Worm (Caenorhabditis elegans) whole organism, L4 larva: ENCODE data around the gene elli-1.
A peak's percentile ranks its signal among the peaks of the same experiment; 100 is the strongest.

Source experiments
- F10B5.3 ChIP-seq: sonication (generic microtip); optimal IDR thresholded peaks from 2 replicates; lab custom pipeline; 2016; ENCODE audit warnings: mild to moderate bottlenecking, missing genetic modification characterization, missing compliant biosample characterization
- F26F4.8 ChIP-seq: fragments of 200-800 bp; sonication (Bioruptor generic); conservative IDR thresholded peaks from 2 replicates; pipeline ENCODE4 v1.3.6; 2022; ENCODE audit warnings: missing genetic modification characterization, missing compliant biosample characterization
- F37D6.2 ChIP-seq: sonication (generic microtip); optimal IDR thresholded peaks from 2 replicates; lab custom pipeline; 2016; ENCODE audit warnings: mild to moderate bottlenecking, missing genetic modification characterization, missing compliant biosample characterization
- F44E2.7 ChIP-seq: fragments of 200-800 bp; sonication (Bioruptor generic); IDR thresholded peaks from 2 replicates; pipeline ENCODE4 v2.1.2; 2022; ENCODE audit warnings: missing genetic modification characterization, missing compliant biosample characterization
- T26A8.4 ChIP-seq: fragments of 200-800 bp; sonication (Bioruptor generic); IDR thresholded peaks from 2 replicates; pipeline ENCODE4 v1.3.6; 2022; ENCODE audit warnings: missing genetic modification characterization, missing compliant biosample characterization
- Y105C5A.15 ChIP-seq: fragments of 200-800 bp; sonication (Bioruptor generic); IDR thresholded peaks from 2 replicates; pipeline ENCODE4 v1.3.6; 2022; ENCODE audit warnings: missing genetic modification characterization, missing compliant biosample characterization
- Y48G9A.11 ChIP-seq: fragments of 200-800 bp; sonication (Bioruptor generic); IDR thresholded peaks from 2 replicates; pipeline ENCODE4 v1.3.6; 2022; ENCODE audit warnings: missing genetic modification reagents, missing genetic modification characterization, missing compliant biosample characterization
- ZK337.2 ChIP-seq: fragments of 200-800 bp; sonication (Bioruptor generic); IDR thresholded peaks from 2 replicates; pipeline ENCODE4 v1.3.6; 2022; ENCODE audit warnings: missing genetic modification reagents, missing genetic modification characterization, missing compliant biosample characterization
- aha-1 ChIP-seq: fragments of 150-350 bp; peaks from one replicate; lab custom pipeline; 2014; ENCODE audit warnings: missing biosample characterization, missing genetic modification characterization
- aly-2 ChIP-seq: sonication (generic microtip); optimal IDR thresholded peaks from 2 replicates; lab custom pipeline; 2018; ENCODE audit warnings: missing biosample characterization, missing genetic modification characterization
- attf-4 ChIP-seq: sonication (generic microtip); optimal IDR thresholded peaks from 3 replicates; lab custom pipeline; 2017; ENCODE audit warnings: missing biosample characterization, missing genetic modification characterization
- ceh-28 ChIP-seq: fragments of 150-350 bp; optimal IDR thresholded peaks from 2 replicates; lab custom pipeline; 2014; ENCODE audit warnings: missing biosample characterization, missing genetic modification reagents, missing genetic modification characterization
- ctbp-1 ChIP-seq: fragments of 200-800 bp; sonication (Bioruptor generic); IDR thresholded peaks from 2 replicates; pipeline ENCODE4 v1.3.6; 2022; ENCODE audit warnings: missing genetic modification reagents, missing genetic modification characterization, missing compliant biosample characterization
- dmd-6 ChIP-seq: fragments of 200-800 bp; sonication (Bioruptor generic); IDR thresholded peaks from 2 replicates; pipeline ENCODE4 v1.3.6; 2022; ENCODE audit warnings: missing genetic modification reagents, missing genetic modification characterization, missing compliant biosample characterization
- dmd-8 ChIP-seq: fragments of 200-800 bp; sonication (Bioruptor generic); IDR thresholded peaks from 2 replicates; pipeline ENCODE4 v1.3.6; 2022; ENCODE audit warnings: missing genetic modification characterization, missing compliant biosample characterization
- duxl-1 ChIP-seq: sonication (generic microtip); optimal IDR thresholded peaks from 2 replicates; lab custom pipeline; 2016; ENCODE audit warnings: mild to moderate bottlenecking, missing genetic modification characterization, moderate library complexity, missing compliant biosample characterization; ENCODE audit not compliant: poor library complexity
- egl-27 ChIP-seq: sonication (generic microtip); optimal IDR thresholded peaks from 3 replicates; lab custom pipeline; 2017; ENCODE audit warnings: missing biosample characterization, missing genetic modification reagents, missing genetic modification characterization
- egl-43 ChIP-seq: fragments of 200-800 bp; sonication (Bioruptor generic); IDR thresholded peaks from 2 replicates; pipeline ENCODE4 v1.3.6; 2022; ENCODE audit warnings: missing genetic modification reagents, missing genetic modification characterization, missing compliant biosample characterization
- hlh-30 ChIP-seq: sonication (generic microtip); optimal IDR thresholded peaks from 2 replicates; lab custom pipeline; 2017; ENCODE audit warnings: antibody characterized with exemption, mild to moderate bottlenecking, missing genetic modification characterization, missing compliant biosample characterization; ENCODE audit not compliant: insufficient read depth
- hmg-1.1 ChIP-seq: fragments of 200-800 bp; sonication (Bioruptor generic); IDR thresholded peaks from 2 replicates; pipeline ENCODE4 v1.3.6; 2022; ENCODE audit warnings: missing genetic modification reagents, missing genetic modification characterization, missing compliant biosample characterization
- lim-7 ChIP-seq: fragments of 200-800 bp; sonication (Bioruptor generic); IDR thresholded peaks from 2 replicates; pipeline ENCODE4 v1.3.6; 2022; ENCODE audit warnings: missing genetic modification characterization, missing compliant biosample characterization
- lin-13 ChIP-seq: fragments of 150-350 bp; optimal IDR thresholded peaks from 2 replicates; lab custom pipeline; 2014; ENCODE audit warnings: missing biosample characterization, missing genetic modification reagents, missing genetic modification characterization
- lin-15B ChIP-seq: fragments of 150-350 bp; sonication (generic microtip); optimal IDR thresholded peaks from 3 replicates; lab custom pipeline; 2014; ENCODE audit warnings: missing biosample characterization, missing genetic modification characterization
- lin-39 ChIP-seq: fragments of 150-350 bp; optimal IDR thresholded peaks from 2 replicates; lab custom pipeline; 2014; ENCODE audit warnings: missing biosample characterization, missing genetic modification reagents, missing genetic modification characterization
- lir-3 ChIP-seq: sonication (generic microtip); optimal IDR thresholded peaks from 2 replicates; lab custom pipeline; 2016; ENCODE audit warnings: mild to moderate bottlenecking, missing genetic modification characterization, missing compliant biosample characterization
- mdl-1 ChIP-seq, 2 experiments: fragments of 150-350 bp in 1 of 2; sonication (generic microtip) in 1 of 2; optimal IDR thresholded peaks; 2 replicates each; lab custom pipeline; 2014 to 2017; ENCODE audit warnings: missing biosample characterization in 2 of 2, missing genetic modification characterization in 2 of 2
- mep-1 ChIP-seq: fragments of 150-350 bp; sonication (generic microtip); optimal IDR thresholded peaks from 3 replicates; lab custom pipeline; 2014; ENCODE audit warnings: missing biosample characterization, missing genetic modification characterization
- mxl-3 ChIP-seq: fragments of 200-800 bp; sonication (Bioruptor generic); optimal IDR thresholded peaks from 2 replicates; lab custom pipeline; 2018; ENCODE audit warnings: mild to moderate bottlenecking, missing genetic modification characterization, missing compliant biosample characterization
- nhr-11 ChIP-seq: fragments of 150-350 bp; optimal IDR thresholded peaks from 2 replicates; lab custom pipeline; 2014; ENCODE audit warnings: missing biosample characterization, missing genetic modification characterization
- nhr-237 ChIP-seq: sonication (generic microtip); optimal IDR thresholded peaks from 2 replicates; lab custom pipeline; 2017; ENCODE audit warnings: missing biosample characterization, missing genetic modification characterization
- nhr-28 ChIP-seq: fragments of 150-350 bp; optimal IDR thresholded peaks from 2 replicates; lab custom pipeline; 2014; ENCODE audit warnings: missing biosample characterization, missing genetic modification characterization
- nhr-41 ChIP-seq: fragments of 200-800 bp; sonication (Bioruptor generic); IDR thresholded peaks from 2 replicates; pipeline ENCODE4 v1.3.6; 2022; ENCODE audit warnings: missing genetic modification reagents, missing genetic modification characterization, missing compliant biosample characterization
- nhr-77 ChIP-seq: fragments of 150-350 bp; optimal IDR thresholded peaks from 2 replicates; lab custom pipeline; 2014; ENCODE audit warnings: missing biosample characterization, missing genetic modification characterization
- pha-4 ChIP-seq, 2 experiments: fragments of 150-350 bp in 1 of 2; fragments of 200-800 bp in 1 of 2; sonication (Bioruptor generic) in 1 of 2; IDR thresholded peaks in 1 of 2; optimal IDR thresholded peaks in 1 of 2; 2 replicates each; pipeline versions ENCODE4 v1.3.6 to Lab custom; 2014 to 2022; ENCODE audit warnings: missing genetic modification characterization in 2 of 2, missing genetic modification reagents in 2 of 2, missing biosample characterization in 1 of 2, missing compliant biosample characterization in 1 of 2
- pqm-1 ChIP-seq: sonication (generic microtip); optimal IDR thresholded peaks from 2 replicates; lab custom pipeline; 2017; ENCODE audit warnings: missing biosample characterization, missing genetic modification characterization
- snpc-1.2 ChIP-seq: fragments of 200-800 bp; sonication (Bioruptor generic); IDR thresholded peaks from 2 replicates; pipeline ENCODE4 v1.3.6; 2022; ENCODE audit warnings: missing genetic modification reagents, missing genetic modification characterization, missing compliant biosample characterization
- unc-130 ChIP-seq: sonication (generic microtip); optimal IDR thresholded peaks from 2 replicates; lab custom pipeline; 2016; ENCODE audit warnings: missing genetic modification reagents, missing genetic modification characterization, missing compliant biosample characterization
- unc-62 ChIP-seq, 3 experiments: fragments of 150-350 bp in 1 of 3; sonication (generic microtip); optimal IDR thresholded peaks in 2 of 3; peaks in 1 of 3; 1 replicate in 1 of 3; 2 replicates in 2 of 3; lab custom pipeline; 2014 to 2017; ENCODE audit warnings: missing biosample characterization in 3 of 3, missing genetic modification characterization in 3 of 3, missing genetic modification reagents in 3 of 3, missing genotype in 1 of 3
- zfp-3 ChIP-seq: fragments of 200-800 bp; sonication (Bioruptor generic); conservative IDR thresholded peaks from 2 replicates; pipeline ENCODE4 v1.3.6; 2022; ENCODE audit warnings: missing genetic modification reagents, missing genetic modification characterization, missing compliant biosample characterization
- ztf-11 ChIP-seq: fragments of 150-350 bp; optimal IDR thresholded peaks from 2 replicates; lab custom pipeline; 2014; ENCODE audit warnings: missing biosample characterization, missing genetic modification characterization
- ztf-7 ChIP-seq: fragments of 150-350 bp; optimal IDR thresholded peaks from 2 replicates; lab custom pipeline; 2014; ENCODE audit warnings: missing biosample characterization, missing genetic modification characterization

elli-1 gene

ce11 chrIV:8754146-8754545, 481 bp downstream of the elli-1 start:
- TF ChIP-seq unc-130 (no peak), egl-43 (no peak), dmd-6 (GFP tag; lab: Robert Waterston, UW) (no peak), snpc-1.2 (GFP tag; lab: Robert Waterston, UW) (0 out of 2 replicates have a peak, but pooled peaks have one; percentile 6), lin-13 (no peak), F44E2.7 (GFP tag; lab: Robert Waterston, UW) (no peak)

- no peak for TF ChIP-seq nhr-28
- TF ChIP-seq snpc-1.2 (GFP tag; lab: Robert Waterston, UW): peak; percentile 34; the same call in 1 of the 2 replicates
These were observed 2.1 kb downstream of the elli-1 start for ce11 chrIV:8752492-8752891.

ce11 chrIV:8748967-8749366, 5.7 kb downstream of the elli-1 start:
- TF ChIP-seq Y48G9A.11 (no peak), nhr-77 (no peak), lir-3 (tag; lab: Kevin White, UChicago) (no peak), unc-62 (GFP tag; optimal IDR thresholded peaks at IDR 0.05 in 1 of 2; lab: Kevin White, UChicago) (no peak), unc-62 (tag; optimal IDR thresholded peaks at IDR 0.05; lab: Kevin White, UChicago) (no peak), lin-15B (tag; lab: Kevin White, UChicago) (no peak), T26A8.4 (GFP tag; lab: Robert Waterston, UW) (no peak), hlh-30 (tag; lab: Kevin White, UChicago) (no peak), Y105C5A.15 (GFP tag; lab: Robert Waterston, UW) (no peak), mdl-1 (tag; optimal IDR thresholded peaks at IDR 0.05; lab: Kevin White, UChicago) (no peak), mxl-3 (GFP tag; lab: Kevin White, UChicago) (no peak), lim-7 (GFP tag; lab: Robert Waterston, UW) (no peak), aly-2 (tag; lab: Kevin White, UChicago) (no peak), dmd-8 (GFP tag; lab: Robert Waterston, UW) (no peak)
- TF ChIP-seq, all 104 proteins: peak for 0

ce11 chrIV:8745591-8746302, 8.9 kb downstream of the elli-1 start, which contains the start of the genes F20C5.7 and parg-1:
F20C5.7 (minus strand) TSS chrIV:8745691.
parg-1 (plus strand) TSS chrIV:8746252.
- no peak for TF ChIP-seq nhr-11 (tag; lab: Kevin White, UChicago)
- no peak for TF ChIP-seq attf-4 (tag; lab: Kevin White, UChicago)
- TF ChIP-seq nhr-41: no peak
- no peak for TF ChIP-seq egl-27 (tag; lab: Kevin White, UChicago)
- TF ChIP-seq lin-39: no peak
- TF ChIP-seq zfp-3: no peak
- TF ChIP-seq duxl-1: no peak
- TF ChIP-seq ZK337.2 (GFP tag; lab: Robert Waterston, UW): no peak
- TF ChIP-seq F26F4.8 (GFP tag; lab: Robert Waterston, UW): no peak
- no peak for TF ChIP-seq pqm-1 (tag; lab: Kevin White, UChicago)
- TF ChIP-seq, all 104 proteins: peak for 0

ce11 chrIV:8743654-8744332, 10.8 kb downstream of the elli-1 start, which contains the start of gene F21D5.7:
F21D5.7 (minus strand) TSS chrIV:8743704.
- TF ChIP-seq nhr-28 (peak; percentile 56), pha-4 (GFP tag; IDR thresholded peaks at IDR 0.05; lab: Robert Waterston, UW) (peak; percentile 52; the same call in 1 of the 2 replicates), pha-4 (tag; optimal IDR thresholded peaks at IDR 0.05; lab: Kevin White, UChicago) (peak; percentile 80), F37D6.2 (tag; lab: Kevin White, UChicago) (peak; percentile 22), mep-1 (tag; lab: Kevin White, UChicago) (peak; percentile 80), lin-15B (tag; lab: Kevin White, UChicago) (no peak), pqm-1 (tag; lab: Kevin White, UChicago) (no peak), nhr-237 (no peak), unc-62 (GFP tag; optimal IDR thresholded peaks at IDR 0.05 in 1 of 2; lab: Kevin White, UChicago) (peak in 1 of 2 experiments; percentile 51), unc-62 (tag; optimal IDR thresholded peaks at IDR 0.05; lab: Kevin White, UChicago) (no peak), F10B5.3 (tag; lab: Kevin White, UChicago) (no peak), aha-1 (tag; lab: Kevin White, UChicago) (peak; percentile 76), ceh-28 (tag; lab: Kevin White, UChicago) (peak; percentile 33), lin-13 (peak; percentile 35), hlh-30 (tag; lab: Kevin White, UChicago) (peak; percentile 90), ztf-11 (tag; lab: Kevin White, UChicago) (no peak), ztf-7 (tag; lab: Kevin White, UChicago) (peak; percentile 72), hmg-1.1 (GFP tag; lab: Robert Waterston, UW) (peak; percentile 34; the same call in 1 of the 2 replicates), duxl-1 (peak; percentile 72), ctbp-1 (GFP tag; lab: Robert Waterston, UW) (peak; percentile 24; the same call in 1 of the 2 replicates)
